Worm (Caenorhabditis elegans) whole organism, L4 larva: ENCODE measurements around the gene B0410.3.

Experiments
- F44E2.7 ChIP-seq: fragments of 200-800 bp; sonication (Bioruptor generic); IDR thresholded peaks from 2 replicates; pipeline ENCODE4 v2.1.2; 2022; ENCODE audit warnings: missing genetic modification characterization, missing compliant biosample characterization
- R02D3.7 ChIP-seq: fragments of 150-350 bp; sonication (generic microtip); optimal IDR thresholded peaks from 3 replicates; lab custom pipeline; 2014; ENCODE audit warnings: missing biosample characterization, missing genetic modification characterization
- ctbp-1 ChIP-seq: fragments of 200-800 bp; sonication (Bioruptor generic); IDR thresholded peaks from 2 replicates; pipeline ENCODE4 v1.3.6; 2022; ENCODE audit warnings: missing genetic modification reagents, missing genetic modification characterization, missing compliant biosample characterization
- daf-12 ChIP-seq: fragments of 150-350 bp; optimal IDR thresholded peaks from 2 replicates; lab custom pipeline; 2014; ENCODE audit warnings: missing biosample characterization, missing genetic modification reagents, missing genetic modification characterization
- daf-16 ChIP-seq, 3 experiments: sonication (generic microtip); optimal IDR thresholded peaks; 2 replicates each; lab custom pipeline; 2016 to 2017; ENCODE audit warnings: missing genetic modification characterization in 3 of 3, missing genetic modification reagents in 3 of 3, mild to moderate bottlenecking in 2 of 3, missing compliant biosample characterization in 2 of 3, missing biosample characterization in 1 of 3, moderate library complexity in 1 of 3
- dmd-8 ChIP-seq: fragments of 200-800 bp; sonication (Bioruptor generic); IDR thresholded peaks from 2 replicates; pipeline ENCODE4 v1.3.6; 2022; ENCODE audit warnings: missing genetic modification characterization, missing compliant biosample characterization
- dve-1 ChIP-seq: sonication (generic microtip); optimal IDR thresholded peaks from 2 replicates; lab custom pipeline; 2017; ENCODE audit warnings: antibody characterized with exemption, mild to moderate bottlenecking, missing genetic modification characterization, missing compliant biosample characterization; ENCODE audit not compliant: insufficient read depth
- egl-43 ChIP-seq: fragments of 200-800 bp; sonication (Bioruptor generic); IDR thresholded peaks from 2 replicates; pipeline ENCODE4 v1.3.6; 2022; ENCODE audit warnings: missing genetic modification reagents, missing genetic modification characterization, missing compliant biosample characterization
- gei-8 ChIP-seq: fragments of 200-800 bp; sonication (Bioruptor generic); optimal IDR thresholded peaks from 2 replicates; lab custom pipeline; 2018; ENCODE audit warnings: mild to moderate bottlenecking, missing genetic modification characterization, missing compliant biosample characterization
- hlh-11 ChIP-seq: fragments of 200-800 bp; sonication (Bioruptor generic); optimal IDR thresholded peaks from 2 replicates; lab custom pipeline; 2018; ENCODE audit warnings: mild to moderate bottlenecking, missing genetic modification characterization, missing compliant biosample characterization
- hlh-30 ChIP-seq: sonication (generic microtip); optimal IDR thresholded peaks from 2 replicates; lab custom pipeline; 2017; ENCODE audit warnings: antibody characterized with exemption, mild to moderate bottlenecking, missing genetic modification characterization, missing compliant biosample characterization; ENCODE audit not compliant: insufficient read depth
- lim-7 ChIP-seq: fragments of 200-800 bp; sonication (Bioruptor generic); IDR thresholded peaks from 2 replicates; pipeline ENCODE4 v1.3.6; 2022; ENCODE audit warnings: missing genetic modification characterization, missing compliant biosample characterization
- lin-13 ChIP-seq: fragments of 150-350 bp; optimal IDR thresholded peaks from 2 replicates; lab custom pipeline; 2014; ENCODE audit warnings: missing biosample characterization, missing genetic modification reagents, missing genetic modification characterization
- lin-29 ChIP-seq: fragments of 200-800 bp; sonication (Bioruptor generic); IDR thresholded peaks from 2 replicates; pipeline ENCODE4 v1.3.6; 2022; ENCODE audit warnings: missing genetic modification reagents, missing genetic modification characterization, missing compliant biosample characterization
- lin-38 ChIP-seq: fragments of 200-800 bp; sonication (Bioruptor generic); IDR thresholded peaks from 2 replicates; pipeline ENCODE4 v1.3.6; 2022; ENCODE audit warnings: missing genetic modification reagents, missing genetic modification characterization, missing compliant biosample characterization
- lin-39 ChIP-seq: fragments of 150-350 bp; optimal IDR thresholded peaks from 2 replicates; lab custom pipeline; 2014; ENCODE audit warnings: missing biosample characterization, missing genetic modification reagents, missing genetic modification characterization
- mdl-1 ChIP-seq, 2 experiments: fragments of 150-350 bp in 1 of 2; sonication (generic microtip) in 1 of 2; optimal IDR thresholded peaks; 2 replicates each; lab custom pipeline; 2014 to 2017; ENCODE audit warnings: missing biosample characterization in 2 of 2, missing genetic modification characterization in 2 of 2
- mdt-29 ChIP-seq: fragments of 200-800 bp; sonication (Bioruptor generic); IDR thresholded peaks from 2 replicates; pipeline ENCODE4 v1.3.6; 2022; ENCODE audit warnings: missing genetic modification reagents, missing genetic modification characterization, missing compliant biosample characterization
- mxl-3 ChIP-seq: fragments of 200-800 bp; sonication (Bioruptor generic); optimal IDR thresholded peaks from 2 replicates; lab custom pipeline; 2018; ENCODE audit warnings: mild to moderate bottlenecking, missing genetic modification characterization, missing compliant biosample characterization
- nhr-11 ChIP-seq: fragments of 150-350 bp; optimal IDR thresholded peaks from 2 replicates; lab custom pipeline; 2014; ENCODE audit warnings: missing biosample characterization, missing genetic modification characterization
- nhr-28 ChIP-seq: fragments of 150-350 bp; optimal IDR thresholded peaks from 2 replicates; lab custom pipeline; 2014; ENCODE audit warnings: missing biosample characterization, missing genetic modification characterization
- nhr-42 ChIP-seq: fragments of 200-800 bp; sonication (Bioruptor generic); IDR thresholded peaks from 2 replicates; pipeline ENCODE4 v1.3.6; 2022; ENCODE audit warnings: missing genetic modification characterization, missing compliant biosample characterization
- pha-4 ChIP-seq, 2 experiments: fragments of 150-350 bp in 1 of 2; fragments of 200-800 bp in 1 of 2; sonication (Bioruptor generic) in 1 of 2; IDR thresholded peaks in 1 of 2; optimal IDR thresholded peaks in 1 of 2; 2 replicates each; pipeline versions ENCODE4 v1.3.6 to Lab custom; 2014 to 2022; ENCODE audit warnings: missing genetic modification characterization in 2 of 2, missing genetic modification reagents in 2 of 2, missing biosample characterization in 1 of 2, missing compliant biosample characterization in 1 of 2
- php-3 ChIP-seq: fragments of 200-800 bp; sonication (Bioruptor generic); IDR thresholded peaks from 2 replicates; pipeline ENCODE4 v1.3.6; 2022; ENCODE audit warnings: missing genetic modification reagents, missing genetic modification characterization, missing compliant biosample characterization
- rbr-2 ChIP-seq: sonication (generic microtip); optimal IDR thresholded peaks from 2 replicates; lab custom pipeline; 2016; ENCODE audit warnings: missing genotype, missing genetic modification characterization, missing compliant biosample characterization
- set-16 ChIP-seq: fragments of 200-800 bp; sonication (Bioruptor generic); IDR thresholded peaks from 2 replicates; pipeline ENCODE4 v1.3.6; 2022; ENCODE audit warnings: missing genetic modification reagents, missing genetic modification characterization, missing compliant biosample characterization
- skn-1 ChIP-seq: fragments of 150-350 bp; optimal IDR thresholded peaks from 2 replicates; lab custom pipeline; 2014; ENCODE audit warnings: missing biosample characterization, missing genetic modification characterization
- unc-130 ChIP-seq: sonication (generic microtip); optimal IDR thresholded peaks from 2 replicates; lab custom pipeline; 2016; ENCODE audit warnings: missing genetic modification reagents, missing genetic modification characterization, missing compliant biosample characterization
- unc-62 ChIP-seq, 3 experiments: fragments of 150-350 bp in 1 of 3; sonication (generic microtip); optimal IDR thresholded peaks in 2 of 3; peaks in 1 of 3; 1 replicate in 1 of 3; 2 replicates in 2 of 3; lab custom pipeline; 2014 to 2017; ENCODE audit warnings: missing biosample characterization in 3 of 3, missing genetic modification characterization in 3 of 3, missing genetic modification reagents in 3 of 3, missing genotype in 1 of 3
- zag-1 ChIP-seq: fragments of 150-350 bp; optimal IDR thresholded peaks from 2 replicates; lab custom pipeline; 2014; ENCODE audit warnings: missing biosample characterization, missing genetic modification characterization

Gene B0410.3

DNA sequence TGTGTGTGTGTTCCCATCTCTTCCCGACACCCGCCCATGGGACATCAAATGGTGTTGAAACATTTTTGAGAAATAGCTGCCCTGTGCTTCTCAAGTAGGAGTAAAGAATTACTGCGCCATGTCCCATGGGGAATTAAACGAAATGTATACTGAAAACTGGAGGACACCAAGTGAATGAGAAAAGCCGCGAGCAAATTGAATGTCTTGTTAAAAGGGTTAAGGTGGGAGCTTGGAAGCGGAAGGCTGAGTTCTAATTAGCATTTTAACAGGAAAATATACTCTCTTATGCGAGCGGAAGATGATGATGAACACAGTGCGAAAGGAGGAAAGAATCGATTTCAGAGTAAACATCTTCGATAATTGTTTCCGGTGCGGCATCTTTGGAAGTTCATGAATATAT lies 33.1 kb upstream of the B0410.3 start:
- TF ChIP-seq lim-7 (GFP tag; lab: Robert Waterston, UW) = no peak
- TF ChIP-seq egl-43 = 0 out of 2 replicates have a peak, but pooled peaks have one; percentile 13
- no peak for TF ChIP-seq unc-130 (GFP tag; lab: Kevin White, UChicago)
- TF ChIP-seq set-16 (GFP tag; lab: Robert Waterston, UW) = 0 out of 2 replicates have a peak, but pooled peaks have one; percentile 15
- TF ChIP-seq F44E2.7 (GFP tag; lab: Robert Waterston, UW) = no peak
- peak in 1 of 2 experiments; percentile 15 for TF ChIP-seq unc-62 (GFP tag; optimal IDR thresholded peaks at IDR 0.05 in 1 of 2; lab: Kevin White, UChicago)
- no peak for TF ChIP-seq unc-62 (tag; optimal IDR thresholded peaks at IDR 0.05; lab: Kevin White, UChicago)
- no peak for TF ChIP-seq daf-16 (GFP tag; optimal IDR thresholded peaks at IDR 0.05; lab: Kevin White, UChicago)
- TF ChIP-seq daf-16 (tag; optimal IDR thresholded peaks at IDR 0.05; lab: Kevin White, UChicago) = no peak
- TF ChIP-seq, all 104 proteins: peak for 3

- TF ChIP-seq gei-8 (GFP tag; lab: Kevin White, UChicago) = no peak
These were observed 32.6 kb upstream of the B0410.3 start, which contains the start of gene hst-3.2 for ce11 chrX:2923888-2924287. hst-3.2 (minus strand) TSS chrX:2923988.

- TF ChIP-seq unc-62 (GFP tag; optimal IDR thresholded peaks at IDR 0.05 in 1 of 2; lab: Kevin White, UChicago) (peak in 1 of 2 experiments; percentile 95), unc-62 (tag; optimal IDR thresholded peaks at IDR 0.05; lab: Kevin White, UChicago) (no peak), dmd-8 (GFP tag; lab: Robert Waterston, UW) (no peak), lin-38 (GFP tag; lab: Robert Waterston, UW) (no peak), lin-13 (GFP tag; lab: Kevin White, UChicago) (no peak)
These were observed 31.4 kb upstream of the B0410.3 start for ce11 chrX:2922602-2923203.

DNA sequence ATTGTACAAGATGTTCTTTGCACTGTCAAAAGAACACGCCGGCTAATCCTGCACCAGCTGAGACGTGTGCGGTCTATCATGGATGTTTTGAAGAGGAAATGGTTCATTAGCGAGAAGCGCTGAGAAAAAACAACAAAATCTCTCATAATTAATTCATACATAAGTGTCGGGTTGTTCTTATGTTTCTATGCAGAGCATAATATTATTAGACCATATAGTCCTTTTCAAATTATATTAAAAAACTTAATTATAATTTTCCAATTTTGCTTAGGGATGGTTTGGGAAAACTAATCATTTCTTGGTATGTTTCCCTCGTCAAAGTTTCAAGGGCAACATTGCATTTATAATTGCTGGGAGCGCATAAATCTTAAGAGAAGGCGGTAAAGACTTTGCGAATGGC lies 30.4 kb upstream of the B0410.3 start:
- no peak for TF ChIP-seq gei-8 (GFP tag; lab: Kevin White, UChicago)
- no peak for TF ChIP-seq unc-130 (GFP tag; lab: Kevin White, UChicago)
- no peak for TF ChIP-seq F44E2.7 (GFP tag; lab: Robert Waterston, UW)
- TF ChIP-seq R02D3.7 (tag; lab: Kevin White, UChicago) = no peak

ce11 chrX:2920456-2920855 lies 29.2 kb upstream of the B0410.3 start:
- TF ChIP-seq unc-62 (GFP tag; optimal IDR thresholded peaks at IDR 0.05 in 1 of 2; lab: Kevin White, UChicago) (peak in 1 of 2 experiments; percentile 33), unc-62 (tag; optimal IDR thresholded peaks at IDR 0.05; lab: Kevin White, UChicago) (no peak), pha-4 (GFP tag; IDR thresholded peaks at IDR 0.05; lab: Robert Waterston, UW) (no peak), pha-4 (tag; optimal IDR thresholded peaks at IDR 0.05; lab: Kevin White, UChicago) (no peak)

- no peak for TF ChIP-seq nhr-11 (tag; lab: Kevin White, UChicago)
- no peak for TF ChIP-seq hlh-30 (tag; lab: Kevin White, UChicago)
- TF ChIP-seq mdt-29 = no peak
These were observed 28.2 kb upstream of the B0410.3 start for ce11 chrX:2919488-2919887.

ce11 chrX:2912689-2913088 lies 21.4 kb upstream of the B0410.3 start:
- TF ChIP-seq unc-62 (GFP tag; optimal IDR thresholded peaks at IDR 0.05 in 1 of 2; lab: Kevin White, UChicago) = peak in 1 of 2 experiments; percentile 91
- no peak for TF ChIP-seq unc-62 (tag; optimal IDR thresholded peaks at IDR 0.05; lab: Kevin White, UChicago)
- no peak for TF ChIP-seq R02D3.7 (tag; lab: Kevin White, UChicago)

ce11 chrX:2909227-2909626 lies 17.9 kb upstream of the B0410.3 start, which contains the start of gene nmy-1:
nmy-1 (plus strand) TSS chrX:2909527.
- no peak for TF ChIP-seq lin-29 (GFP tag; lab: Robert Waterston, UW)
- TF ChIP-seq egl-43 = 0 out of 2 replicates have a peak, but pooled peaks have one; percentile 9

DNA sequence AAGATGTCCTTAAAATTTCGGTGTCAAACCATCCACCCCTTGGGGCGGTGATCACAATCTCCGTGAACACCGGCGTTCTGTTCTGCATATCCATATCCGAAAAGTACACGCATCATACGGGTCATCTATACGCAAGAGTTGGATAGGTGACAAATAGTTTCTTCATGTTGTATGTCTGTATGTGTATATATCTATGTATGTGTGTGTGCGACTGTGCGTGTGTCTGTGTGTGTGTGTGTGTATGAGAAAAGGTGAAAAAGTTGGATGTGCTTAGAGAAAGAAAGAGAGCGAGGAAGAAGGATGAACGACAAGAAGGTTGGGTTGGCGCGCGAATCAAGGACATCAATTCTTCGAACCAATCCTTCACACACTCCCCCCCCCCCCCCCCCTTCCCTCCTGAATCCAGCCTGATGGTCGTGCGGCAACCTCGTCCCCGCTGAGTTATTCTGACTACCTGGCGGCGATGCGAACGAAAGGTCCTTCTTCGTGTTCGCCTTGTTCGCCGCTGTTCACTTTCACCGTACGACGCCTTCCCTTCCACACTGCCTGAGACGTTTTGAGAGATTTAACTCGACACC lies 16.1 kb upstream of the B0410.3 start:
- TF ChIP-seq skn-1 (tag; lab: Kevin White, UChicago) (no peak), daf-12 (tag; lab: Kevin White, UChicago) (no peak), php-3 (GFP tag; lab: Robert Waterston, UW) (no peak), mdl-1 (tag; optimal IDR thresholded peaks at IDR 0.05; lab: Kevin White, UChicago) (peak in 1 of 2 experiments; percentile 10), ctbp-1 (GFP tag; lab: Robert Waterston, UW) (no peak), lin-39 (tag; lab: Kevin White, UChicago) (no peak), hlh-11 (tag; lab: Kevin White, UChicago) (peak; percentile 21), nhr-28 (tag; lab: Kevin White, UChicago) (peak; percentile 69), zag-1 (tag; lab: Kevin White, UChicago) (no peak), hlh-30 (tag; lab: Kevin White, UChicago) (no peak), dve-1 (tag; lab: Kevin White, UChicago) (no peak), rbr-2 (no peak), nhr-42 (GFP tag; lab: Robert Waterston, UW) (no peak), mxl-3 (GFP tag; lab: Kevin White, UChicago) (peak; percentile 5)
